Worm (Caenorhabditis elegans): ENCODE data around the gene gpa-8.

ce11 chrV:12649636-12650035 is 9.4 kb upstream of the gpa-8 start, which contains the start of gene lin-25:
- TF ChIP-seq R02D3.7 (tag; optimal IDR thresholded peaks at IDR 0.05) = no peak
- TF ChIP-seq ztf-4 (tag; optimal IDR thresholded peaks at IDR 0.05) = no peak
- no peak for TF ChIP-seq elt-3 (tag; optimal IDR thresholded peaks at IDR 0.05)
- peak; percentile 46 for TF ChIP-seq fos-1 (tag; optimal IDR thresholded peaks at IDR 0.05)
- TF ChIP-seq snpc-4 (tag; optimal IDR thresholded peaks at IDR 0.05) = peak; percentile 20
- TF ChIP-seq lin-11 (tag; optimal IDR thresholded peaks at IDR 0.05) = no peak
- no peak for TF ChIP-seq unc-62 (GFP tag; optimal IDR thresholded peaks at IDR 0.05)
